Worm (Caenorhabditis elegans): ENCODE data around the gene C14A6.8.

- no peak for TF ChIP-seq snpc-4 (tag; optimal IDR thresholded peaks at IDR 0.05)
- no peak for TF ChIP-seq ceh-39 (tag; optimal IDR thresholded peaks at IDR 0.05)
- no peak for TF ChIP-seq cnd-1 (tag; optimal IDR thresholded peaks at IDR 0.05)
- no peak for TF ChIP-seq ces-1 (GFP tag; optimal IDR thresholded peaks at IDR 0.05)
- no peak for TF ChIP-seq pha-4 (tag; optimal IDR thresholded peaks at IDR 0.05)
These were observed 27.0 kb downstream of the C14A6.8 start for ce11 chrV:18144442-18144841.

Data from whole organism, mixed stage, embryonic.